Worm (Caenorhabditis elegans) whole organism, midembryonic: Measurements from ENCODE around the gene Y47D7A.11.

Experiments
- cog-1 ChIP-seq: sonication (generic microtip); optimal IDR thresholded peaks from 2 replicates; lab custom pipeline; 2016; ENCODE audit warnings: missing genetic modification characterization, missing compliant biosample characterization
- flt-1 ChIP-seq: fragments of 200-800 bp; sonication (Bioruptor generic); IDR thresholded peaks from 2 replicates; pipeline ENCODE4 v1.3.6; 2022; ENCODE audit warnings: missing genetic modification characterization, missing compliant biosample characterization
- klf-2 ChIP-seq: fragments of 200-800 bp; sonication (Bioruptor generic); conservative IDR thresholded peaks from 2 replicates; pipeline ENCODE4 v1.3.6; 2022; ENCODE audit warnings: missing genetic modification reagents, missing genetic modification characterization, missing compliant biosample characterization
- ref-1 ChIP-seq: fragments of 200-800 bp; sonication (Bioruptor generic); conservative IDR thresholded peaks from 2 replicates; pipeline ENCODE4 v1.3.6; 2022; ENCODE audit warnings: missing genetic modification reagents, missing genetic modification characterization, missing compliant biosample characterization
- ztf-23 ChIP-seq: fragments of 200-800 bp; sonication (Bioruptor generic); IDR thresholded peaks from 2 replicates; pipeline ENCODE4 v1.3.6; 2022; ENCODE audit warnings: missing genetic modification reagents, missing genetic modification characterization, missing compliant biosample characterization

DNA sequence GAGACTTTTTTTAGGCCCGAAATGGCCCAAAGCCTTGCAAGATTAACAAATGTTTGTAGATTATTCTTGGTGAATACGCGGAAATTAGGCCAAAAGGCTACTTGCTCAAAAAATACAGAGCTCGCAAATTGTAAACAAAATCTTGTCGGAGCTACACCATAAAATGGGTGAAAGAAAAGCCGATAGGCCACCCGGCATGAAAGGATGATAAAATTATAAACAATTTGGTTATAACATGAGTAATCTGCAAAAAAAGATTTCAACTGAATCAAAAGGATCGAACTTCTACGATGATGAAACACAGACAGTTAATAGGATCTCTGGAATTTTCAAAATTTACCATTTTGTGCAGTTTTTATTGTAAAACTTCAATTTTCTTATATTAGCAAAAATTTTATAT, 30.0 kb downstream of the Y47D7A.11 start:
- no peak for TF ChIP-seq cog-1 (tag; lab: Kevin White, UChicago)
- TF ChIP-seq klf-2: no peak
- TF ChIP-seq ztf-23: no peak
- no peak for TF ChIP-seq ref-1 (GFP tag; lab: Robert Waterston, UW)
- TF ChIP-seq flt-1 (GFP tag; lab: Robert Waterston, UW): no peak
